Fruit fly (Drosophila melanogaster) whole organism, embryonic: ENCODE results near the gene mRpL55.
A peak's percentile ranks its signal among the peaks of the same experiment; 100 is the strongest.

Experiments
- Adf1 ChIP-seq: fragments of 200-800 bp; sonication (Bioruptor generic); IDR thresholded peaks from 2 replicates; pipeline ENCODE4 v1.3.6; 2022; ENCODE audit warnings: missing biosample characterization, missing genetic modification characterization
- Blimp-1 ChIP-seq: fragments of 200-800 bp; sonication (Bioruptor generic); optimal IDR thresholded peaks from 3 replicates; lab custom pipeline; 2018; ENCODE audit warnings: missing biosample characterization, missing genetic modification characterization, mild to moderate bottlenecking, moderate library complexity, missing genetic modification reagents
- CG10267 ChIP-seq: fragments of 200-800 bp; sonication (Bioruptor generic); optimal IDR thresholded peaks from 2 replicates; lab custom pipeline; 2018; ENCODE audit warnings: missing biosample characterization, mild to moderate bottlenecking, missing genetic modification characterization, moderate library complexity
- CG14014 ChIP-seq: fragments of 200-800 bp; sonication (Bioruptor generic); IDR thresholded peaks from 2 replicates; pipeline ENCODE4 v1.3.6; 2022; ENCODE audit warnings: missing biosample characterization, missing genetic modification characterization
- CG14050 ChIP-seq: fragments of 200-800 bp; sonication (Bioruptor generic); IDR thresholded peaks from 3 replicates; pipeline ENCODE4 v1.3.6; 2022; ENCODE audit warnings: missing biosample characterization, missing genetic modification characterization
- CG14710 ChIP-seq: fragments of 200-800 bp; sonication (Bioruptor generic); optimal IDR thresholded peaks from 3 replicates; lab custom pipeline; 2019; ENCODE audit warnings: missing biosample characterization, mild to moderate bottlenecking, missing genetic modification characterization, moderate library complexity
- CG16779 ChIP-seq: fragments of 200-800 bp; sonication (Bioruptor generic); IDR thresholded peaks from 2 replicates; pipeline ENCODE4 v1.3.6; 2022; ENCODE audit warnings: missing biosample characterization, missing genetic modification characterization
- CG17385 ChIP-seq: fragments of 200-800 bp; sonication (Bioruptor generic); optimal IDR thresholded peaks from 3 replicates; lab custom pipeline; 2018; ENCODE audit warnings: missing biosample characterization, mild to moderate bottlenecking, missing genetic modification characterization
- CG17802 ChIP-seq: fragments of 200-800 bp; sonication (Bioruptor generic); optimal IDR thresholded peaks from 2 replicates; lab custom pipeline; 2018; ENCODE audit warnings: missing biosample characterization, mild to moderate bottlenecking, missing genetic modification characterization, moderate library complexity
- CG1792 ChIP-seq: fragments of 200-800 bp; sonication (Bioruptor generic); optimal IDR thresholded peaks from 2 replicates; lab custom pipeline; 2016; ENCODE audit warnings: missing biosample characterization, missing genetic modification characterization
- CG18011 ChIP-seq: fragments of 200-800 bp; sonication (Bioruptor generic); optimal IDR thresholded peaks from 2 replicates; lab custom pipeline; 2017; ENCODE audit warnings: missing biosample characterization, missing genetic modification characterization, mild to moderate bottlenecking, moderate library complexity, missing genotype
- CG18262 ChIP-seq: fragments of 200-800 bp; optimal IDR thresholded peaks from 3 replicates; lab custom pipeline; 2019; ENCODE audit warnings: missing biosample characterization, mild to moderate bottlenecking, missing genetic modification characterization, moderate library complexity
- CG2889 ChIP-seq: fragments of 200-800 bp; sonication (Bioruptor generic); IDR thresholded peaks from 3 replicates; pipeline ENCODE4 v1.3.6; 2022; ENCODE audit warnings: missing biosample characterization, missing genetic modification characterization
- CG3163 ChIP-seq: fragments of 200-800 bp; sonication (Bioruptor generic); optimal IDR thresholded peaks from 3 replicates; lab custom pipeline; 2016; ENCODE audit warnings: missing biosample characterization, missing genetic modification characterization
- CG33213 ChIP-seq: fragments of 200-800 bp; sonication (Bioruptor generic); optimal IDR thresholded peaks from 3 replicates; lab custom pipeline; 2016; ENCODE audit warnings: missing biosample characterization, missing genetic modification characterization
- CG43689 ChIP-seq: fragments of 200-800 bp; sonication (Bioruptor generic); IDR thresholded peaks from 2 replicates; pipeline ENCODE4 v1.3.6; 2022; ENCODE audit warnings: missing biosample characterization, missing genetic modification characterization
- CG4404 ChIP-seq: fragments of 200-800 bp; sonication (Bioruptor generic); IDR thresholded peaks from 2 replicates; pipeline ENCODE4 v1.3.6; 2022; ENCODE audit warnings: missing biosample characterization, missing genetic modification characterization
- CG7928 ChIP-seq: fragments of 200-800 bp; sonication (Bioruptor generic); optimal IDR thresholded peaks from 2 replicates; lab custom pipeline; 2017; ENCODE audit warnings: missing biosample characterization, mild to moderate bottlenecking, missing genetic modification characterization
- CG9797 ChIP-seq: fragments of 200-800 bp; sonication (Bioruptor generic); optimal IDR thresholded peaks from 3 replicates; lab custom pipeline; 2018; ENCODE audit warnings: missing biosample characterization, mild to moderate bottlenecking, missing genetic modification characterization
- Dek ChIP-seq: fragments of 200-800 bp; sonication (Bioruptor generic); optimal IDR thresholded peaks from 3 replicates; lab custom pipeline; 2019; ENCODE audit warnings: missing biosample characterization, mild to moderate bottlenecking, missing genetic modification characterization, moderate library complexity
- E2f1 ChIP-seq: fragments of 200-800 bp; sonication (Bioruptor generic); IDR thresholded peaks from 2 replicates; pipeline ENCODE4 v1.3.6; 2022; ENCODE audit warnings: missing biosample characterization, missing genetic modification characterization
- E2f2 ChIP-seq: fragments of 200-800 bp; sonication (Bioruptor generic); IDR thresholded peaks from 2 replicates; pipeline ENCODE4 v1.3.6; 2022; ENCODE audit warnings: missing biosample characterization, missing genetic modification characterization
- H15 ChIP-seq: fragments of 200-800 bp; sonication (Bioruptor generic); IDR thresholded peaks from 3 replicates; pipeline ENCODE4 v1.3.6; 2022; ENCODE audit warnings: missing biosample characterization, missing genetic modification characterization
- Hr51 ChIP-seq, 2 experiments: fragments of 200-800 bp; sonication (Bioruptor generic); optimal IDR thresholded peaks; 2 replicates in 1 of 2; 3 replicates in 1 of 2; lab custom pipeline; 2016 to 2018; ENCODE audit warnings: missing biosample characterization in 2 of 2, missing genetic modification characterization in 2 of 2, mild to moderate bottlenecking in 1 of 2, moderate library complexity in 1 of 2
- Meics ChIP-seq: fragments of 200-800 bp; sonication (Bioruptor generic); optimal IDR thresholded peaks from 2 replicates; lab custom pipeline; 2017; ENCODE audit warnings: missing biosample characterization, mild to moderate bottlenecking, missing genetic modification characterization
- Rx ChIP-seq: fragments of 200-800 bp; sonication (Bioruptor generic); IDR thresholded peaks from 2 replicates; pipeline ENCODE4 v1.3.6; 2022; ENCODE audit warnings: missing biosample characterization, missing genetic modification characterization
- Sry-δ ChIP-seq: fragments of 200-800 bp; sonication (Bioruptor generic); optimal IDR thresholded peaks from 2 replicates; lab custom pipeline; 2016; ENCODE audit warnings: missing biosample characterization, missing genetic modification characterization
- ash1 ChIP-seq: fragments of 200-800 bp; sonication (Bioruptor generic); optimal IDR thresholded peaks from 2 replicates; lab custom pipeline; 2018; ENCODE audit warnings: missing biosample characterization, mild to moderate bottlenecking, missing genetic modification characterization
- az2 ChIP-seq: fragments of 200-800 bp; sonication (Bioruptor generic); optimal IDR thresholded peaks from 3 replicates; lab custom pipeline; 2016; ENCODE audit warnings: missing biosample characterization, missing genetic modification characterization
- cg ChIP-seq: fragments of 200-800 bp; sonication (Bioruptor generic); optimal IDR thresholded peaks from 3 replicates; lab custom pipeline; 2019; ENCODE audit warnings: missing biosample characterization, mild to moderate bottlenecking, missing genetic modification characterization, moderate library complexity
- chif ChIP-seq, 2 experiments: fragments of 200-800 bp; sonication (Bioruptor generic); optimal IDR thresholded peaks; 3 replicates each; lab custom pipeline; 2016; ENCODE audit warnings: missing biosample characterization in 2 of 2, missing genetic modification characterization in 2 of 2
- ci ChIP-seq: fragments of 200-800 bp; sonication (Bioruptor generic); IDR thresholded peaks from 3 replicates; pipeline ENCODE4 v1.3.6; 2022; ENCODE audit warnings: missing biosample characterization, missing genetic modification characterization
- dimm ChIP-seq: fragments of 200-800 bp; sonication (Bioruptor generic); IDR thresholded peaks from 2 replicates; pipeline ENCODE4 v1.3.6; 2022; ENCODE audit warnings: missing biosample characterization, missing genetic modification characterization
- dpn ChIP-seq, 2 experiments: fragments of 200-800 bp; sonication (Bioruptor generic); optimal IDR thresholded peaks; 3 replicates each; lab custom pipeline; 2016; ENCODE audit warnings: missing biosample characterization in 2 of 2, missing genetic modification characterization in 2 of 2
- gcm ChIP-seq: fragments of 200-800 bp; sonication (Bioruptor generic); optimal IDR thresholded peaks from 2 replicates; lab custom pipeline; 2019; ENCODE audit warnings: missing biosample characterization, mild to moderate bottlenecking, missing genetic modification characterization, moderate library complexity
- gem ChIP-seq: fragments of 200-800 bp; sonication (Bioruptor generic); optimal IDR thresholded peaks from 2 replicates; lab custom pipeline; 2019; ENCODE audit warnings: missing biosample characterization, mild to moderate bottlenecking, missing genetic modification characterization, moderate library complexity
- gsb-n ChIP-seq: fragments of 200-800 bp; sonication (Bioruptor generic); optimal IDR thresholded peaks from 3 replicates; lab custom pipeline; 2018; ENCODE audit warnings: missing biosample characterization, mild to moderate bottlenecking, missing genetic modification characterization
- inv ChIP-seq: fragments of 200-800 bp; sonication (Bioruptor generic); IDR thresholded peaks from 2 replicates; pipeline ENCODE4 v1.3.6; 2022; ENCODE audit warnings: missing biosample characterization, missing genetic modification characterization; ENCODE audit not compliant: partially characterized antibody
- nerfin-1 ChIP-seq: fragments of 200-800 bp; sonication (Bioruptor generic); optimal IDR thresholded peaks from 3 replicates; lab custom pipeline; 2019; ENCODE audit warnings: missing biosample characterization, mild to moderate bottlenecking, missing genetic modification characterization, moderate library complexity
- otp ChIP-seq: fragments of 200-800 bp; sonication (Bioruptor generic); IDR thresholded peaks from 3 replicates; pipeline ENCODE4, ENCODE4 v1.3.6; 2022; ENCODE audit warnings: missing biosample characterization, missing genetic modification characterization
- p53 ChIP-seq: fragments of 200-800 bp; sonication (Bioruptor generic); optimal IDR thresholded peaks from 2 replicates; lab custom pipeline; 2016; ENCODE audit warnings: missing biosample characterization, missing genetic modification characterization
- pb ChIP-seq: fragments of 200-800 bp; sonication (Bioruptor generic); optimal IDR thresholded peaks from 3 replicates; lab custom pipeline; 2016; ENCODE audit warnings: missing biosample characterization, missing genetic modification characterization
- pfk ChIP-seq: fragments of 200-800 bp; sonication (Bioruptor generic); optimal IDR thresholded peaks from 2 replicates; lab custom pipeline; 2018; ENCODE audit warnings: missing biosample characterization, mild to moderate bottlenecking, missing genetic modification characterization, moderate library complexity
- scrt ChIP-seq: fragments of 200-800 bp; sonication (Bioruptor generic); optimal IDR thresholded peaks from 2 replicates; lab custom pipeline; 2018; ENCODE audit warnings: missing biosample characterization, mild to moderate bottlenecking, missing genetic modification characterization, moderate library complexity
- sens-2 ChIP-seq: fragments of 200-800 bp; sonication (Bioruptor generic); IDR thresholded peaks from 2 replicates; pipeline ENCODE4 v1.3.6; 2022; ENCODE audit warnings: missing biosample characterization, missing genetic modification characterization
- sim ChIP-seq: fragments of 200-800 bp; sonication (Bioruptor generic); IDR thresholded peaks from 2 replicates; pipeline ENCODE4 v1.3.6; 2022; ENCODE audit warnings: missing biosample characterization, missing genetic modification characterization
- sisA ChIP-seq: fragments of 200-800 bp; sonication (Bioruptor generic); IDR thresholded peaks from 2 replicates; pipeline ENCODE4 v1.3.6; 2022; ENCODE audit warnings: missing biosample characterization, missing genetic modification characterization
- sob ChIP-seq: fragments of 200-800 bp; sonication (Bioruptor generic); IDR thresholded peaks from 2 replicates; pipeline ENCODE4 v1.3.6; 2022; ENCODE audit warnings: missing biosample characterization, missing genetic modification characterization
- tap ChIP-seq: fragments of 200-800 bp; optimal IDR thresholded peaks from 3 replicates; lab custom pipeline; 2019; ENCODE audit warnings: missing biosample characterization, mild to moderate bottlenecking, missing genetic modification characterization, moderate library complexity
- toy ChIP-seq: fragments of 200-800 bp; sonication (Bioruptor generic); IDR thresholded peaks from 2 replicates; pipeline ENCODE4 v1.3.6; 2022; ENCODE audit warnings: missing biosample characterization, missing genetic modification characterization
- wek ChIP-seq: fragments of 200-800 bp; sonication (Bioruptor generic); optimal IDR thresholded peaks from 3 replicates; lab custom pipeline; 2018; ENCODE audit warnings: missing biosample characterization, mild to moderate bottlenecking, missing genetic modification characterization, moderate library complexity

Gene mRpL55

dm6 chr3R:19074207-19074606, 20.5 kb downstream of the mRpL55 start (continued):
- TF ChIP-seq wek (GFP tag; lab: Kevin White, UChicago) (no peak), CG9797 (GFP tag; lab: Kevin White, UChicago) (no peak), Meics (no peak), CG14050 (GFP tag; lab: Robert Waterston, UW) (no peak), CG3163 (GFP tag; lab: Kevin White, UChicago) (no peak), dimm (GFP tag; lab: Robert Waterston, UW) (no peak), Hr51 (GFP tag; optimal IDR thresholded peaks at IDR 0.05; lab: Kevin White, UChicago) (no peak), sens-2 (GFP tag; lab: Robert Waterston, UW) (no peak), CG17802 (tag; lab: Kevin White, UChicago) (no peak), az2 (GFP tag; lab: Kevin White, UChicago) (no peak), CG14710 (tag; lab: Kevin White, UChicago) (peak; percentile 10), ci (GFP tag; lab: Robert Waterston, UW) (0 out of 3 replicates have a peak, but pooled peaks have one; percentile 12), sisA (peak; percentile 56), Rx (peak; percentile 50; the same call in 1 of the 2 replicates), gcm (GFP tag; lab: Kevin White, UChicago) (peak; percentile 26), dpn (GFP tag; optimal IDR thresholded peaks at IDR 0.05; lab: Kevin White, UChicago) (no peak), scrt (peak; percentile 4), tap (tag; lab: Kevin White, UChicago) (no peak), toy (GFP tag; lab: Robert Waterston, UW) (no peak), CG14014 (GFP tag; lab: Robert Waterston, UW) (0 out of 2 replicates have a peak, but pooled peaks have one; percentile 29), CG18262 (tag; lab: Kevin White, UChicago) (peak; percentile 35), Blimp-1 (peak; percentile 30), gem (tag; lab: Kevin White, UChicago) (peak; percentile 12), E2f2 (no peak), Sry-δ (no peak), CG16779 (GFP tag; lab: Robert Waterston, UW) (no peak)

- peak; percentile 71 for TF ChIP-seq nerfin-1 (tag; lab: Kevin White, UChicago)
- TF ChIP-seq cg (GFP tag; lab: Kevin White, UChicago), result no peak
- TF ChIP-seq CG10267 (tag; lab: Kevin White, UChicago), result peak; percentile 47
- peak; percentile 48 for TF ChIP-seq E2f1 (GFP tag; lab: Robert Waterston, UW)
- TF ChIP-seq CG7928 (GFP tag; lab: Kevin White, UChicago), result no peak
- peak; percentile 4 to 37 for TF ChIP-seq chif (GFP tag; optimal IDR thresholded peaks at IDR 0.05; lab: Kevin White, UChicago)
- no peak for TF ChIP-seq pfk (GFP tag; lab: Kevin White, UChicago)
- TF ChIP-seq otp (GFP tag; lab: Robert Waterston, UW), result peak; percentile 32; the same call in 1 of the 3 replicates
- TF ChIP-seq sob, result no peak
- TF ChIP-seq CG1792 (GFP tag; lab: Kevin White, UChicago), result no peak
- no peak for TF ChIP-seq sim (GFP tag; lab: Robert Waterston, UW)
- peak; percentile 41; the same call in 1 of the 2 replicates for TF ChIP-seq Rx
- TF ChIP-seq Dek (tag; lab: Kevin White, UChicago), result no peak
- TF ChIP-seq Adf1, result no peak
- no peak for TF ChIP-seq inv (GFP tag; lab: Robert Waterston, UW)
- TF ChIP-seq CG18011 (GFP tag; lab: Kevin White, UChicago), result no peak
- TF ChIP-seq ash1 (GFP tag; lab: Kevin White, UChicago), result no peak
- no peak for TF ChIP-seq CG2889 (GFP tag; lab: Robert Waterston, UW)
- TF ChIP-seq CG17385 (GFP tag; lab: Kevin White, UChicago), result peak; percentile 39
- peak; percentile 61 for TF ChIP-seq gsb-n (tag; lab: Kevin White, UChicago)
- TF ChIP-seq CG18262 (tag; lab: Kevin White, UChicago), result peak; percentile 88
- TF ChIP-seq H15 (GFP tag; lab: Robert Waterston, UW), result no peak
- no peak for TF ChIP-seq CG43689 (GFP tag; lab: Robert Waterston, UW)
- no peak for TF ChIP-seq p53 (GFP tag; lab: Kevin White, UChicago)
- TF ChIP-seq Hr51 (GFP tag; optimal IDR thresholded peaks at IDR 0.05; lab: Kevin White, UChicago), result peak in 1 of 2 experiments; percentile 73
- no peak for TF ChIP-seq CG33213 (GFP tag; lab: Kevin White, UChicago)
- no peak for TF ChIP-seq pb
- 0 out of 2 replicates have a peak, but pooled peaks have one; percentile 28 for TF ChIP-seq CG4404 (GFP tag; lab: Robert Waterston, UW)
Observed at dm6 chr3R:19073002-19073401, 21.7 kb downstream of the mRpL55 start.
